Worm (Caenorhabditis elegans): ENCODE data around the gene tpk-1.

The tpk-1 gene

ce11 chrIII:8922061-8922460, 10.1 kb downstream of the tpk-1 start (continued):
- TF ChIP-seq mef-2 (tag; optimal IDR thresholded peaks at IDR 0.05) (no peak), nhr-20 (tag; optimal IDR thresholded peaks at IDR 0.05) (peak; percentile 65), egl-27 (tag; optimal IDR thresholded peaks at IDR 0.05) (no peak), aha-1 (tag; optimal IDR thresholded peaks at IDR 0.05) (no peak), ztf-11 (tag; optimal IDR thresholded peaks at IDR 0.05) (no peak), lin-39 (tag; optimal IDR thresholded peaks at IDR 0.05) (no peak), dpl-1 (GFP tag; optimal IDR thresholded peaks at IDR 0.05) (no peak), C04F5.9 (tag; optimal IDR thresholded peaks at IDR 0.05) (no peak), mdl-1 (tag; optimal IDR thresholded peaks at IDR 0.05) (peak in 1 of 2 experiments; percentile 2), C16A3.4 (tag; optimal IDR thresholded peaks at IDR 0.05) (no peak), pag-3 (tag; optimal IDR thresholded peaks at IDR 0.05; ENCODE audit: borderline replicate concordance, insufficient read depth) (no peak), alr-1 (tag; optimal IDR thresholded peaks at IDR 0.05; ENCODE audit: borderline replicate concordance) (no peak), sup-37 (GFP tag; optimal IDR thresholded peaks at IDR 0.05) (no peak), nhr-47 (tag; optimal IDR thresholded peaks at IDR 0.05) (no peak), isw-1 (GFP tag; IDR thresholded peaks at IDR 0.05) (no peak), dsc-1 (tag; optimal IDR thresholded peaks at IDR 0.05) (no peak), lir-3 (tag; optimal IDR thresholded peaks at IDR 0.05; ENCODE audit: poor library complexity) (no peak), zip-4 (GFP tag; optimal IDR thresholded peaks at IDR 0.05) (no peak), fkh-8 (tag; optimal IDR thresholded peaks at IDR 0.05) (no peak), unc-30 (tag; optimal IDR thresholded peaks at IDR 0.05) (no peak), tbx-2 (tag; optimal IDR thresholded peaks at IDR 0.05) (no peak), mab-9 (GFP tag; IDR thresholded peaks at IDR 0.05) (no peak), unc-86 (tag; optimal IDR thresholded peaks at IDR 0.05) (no peak), swsn-7 (tag; optimal IDR thresholded peaks at IDR 0.05) (peak; percentile 20), lin-15B (tag; optimal IDR thresholded peaks at IDR 0.05) (no peak), nhr-77 (tag; optimal IDR thresholded peaks at IDR 0.05) (no peak), lin-35 (GFP tag; optimal IDR thresholded peaks at IDR 0.05) (peak in 1 of 2 experiments; percentile 14), nhr-28 (tag; optimal IDR thresholded peaks at IDR 0.05) (no peak)

ce11 chrIII:8923240-8923734, 11.3 kb downstream of the tpk-1 start, which contains the start of gene glb-1:
Gene glb-1 (minus strand): TSS chrIII:8923290.
- TF ChIP-seq alr-1 (tag; optimal IDR thresholded peaks at IDR 0.05; ENCODE audit: borderline replicate concordance) (no peak), fkh-4 (tag; optimal IDR thresholded peaks at IDR 0.05; ENCODE audit: borderline replicate concordance) (no peak), sox-4 (tag; optimal IDR thresholded peaks at IDR 0.05) (no peak), ceh-90 (tag; optimal IDR thresholded peaks at IDR 0.05) (no peak), blmp-1 (tag; optimal IDR thresholded peaks at IDR 0.05) (peak; percentile 69), skn-1 (tag; optimal IDR thresholded peaks at IDR 0.05) (peak; percentile 85), nhr-71 (tag; optimal IDR thresholded peaks at IDR 0.05) (peak; percentile 3), mab-9 (GFP tag; IDR thresholded peaks at IDR 0.05) (no peak), mep-1 (tag; optimal IDR thresholded peaks at IDR 0.05) (peak; percentile 35), elt-3 (tag; optimal IDR thresholded peaks at IDR 0.05) (peak in 1 of 6 experiments; percentile 3), nhr-85 (tag) (peak; percentile 81), ces-1 (GFP tag; optimal IDR thresholded peaks at IDR 0.05) (no peak), nhr-20 (tag; optimal IDR thresholded peaks at IDR 0.05) (peak; percentile 67), lsy-2 (tag; optimal IDR thresholded peaks at IDR 0.05) (peak; percentile 17), snu-23 (GFP tag; optimal IDR thresholded peaks at IDR 0.05) (peak; percentile 30), lin-14 (GFP tag; optimal IDR thresholded peaks at IDR 0.05) (peak; percentile 72), dpl-1 (GFP tag; optimal IDR thresholded peaks at IDR 0.05) (peak in 2 of 3 experiments; percentile 8 to 25), efl-1 (optimal IDR thresholded peaks at IDR 0.05) (peak in 1 of 2 experiments; percentile 2), efl-1 (GFP tag; optimal IDR thresholded peaks at IDR 0.05 in 1 of 2) (no peak)

Data from whole organism, L1 larva.